Fruit fly (Drosophila melanogaster): ENCODE data around the gene primo-1.

- TF ChIP-seq usp (GFP tag; optimal IDR thresholded peaks at IDR 0.05) (no peak), pan (optimal IDR thresholded peaks at IDR 0.05) (no peak)
Observed at dm6 chr3R:13718076-13718475, 6.4 kb upstream of the primo-1 start, which contains the start of gene Ubc87F.
